Fruit fly (Drosophila melanogaster): ENCODE results near the gene PSMG1.

PSMG1 gene

dm6 chr3R:5789025-5789953 lies 4.8 kb downstream of the PSMG1 start, which contains the start of the genes Hat1 and Rpn5 (continued):
- peak; percentile 96 for TF ChIP-seq CG30403 (GFP tag; optimal IDR thresholded peaks at IDR 0.05)
- peak; percentile 65 for TF ChIP-seq bbx (GFP tag; IDR thresholded peaks at IDR 0.05; ENCODE audit: partially characterized antibody)
- peak; percentile 78 for TF ChIP-seq ERR (GFP tag; optimal IDR thresholded peaks at IDR 0.05)
- peak; percentile 70 for TF ChIP-seq lmd (GFP tag; IDR thresholded peaks at IDR 0.05)
- TF ChIP-seq sd (tag; optimal IDR thresholded peaks at IDR 0.05), result no peak
- TF ChIP-seq CG10543 (GFP tag; optimal IDR thresholded peaks at IDR 0.05), result peak; percentile 75
- TF ChIP-seq CG15479 (GFP tag; optimal IDR thresholded peaks at IDR 0.05), result peak; percentile 41
- peak; percentile 87 for TF ChIP-seq slp2 (GFP tag; optimal IDR thresholded peaks at IDR 0.05)
- TF ChIP-seq CG10959 (GFP tag; IDR thresholded peaks at IDR 0.05), result no peak
- TF ChIP-seq C15 (GFP tag; IDR thresholded peaks at IDR 0.05), result no peak
- TF ChIP-seq Elba2 (GFP tag; optimal IDR thresholded peaks at IDR 0.05), result peak; percentile 64
- TF ChIP-seq CG12659 (GFP tag; optimal IDR thresholded peaks at IDR 0.05), result peak; percentile 87
- peak; percentile 90 for TF ChIP-seq Camta (GFP tag; optimal IDR thresholded peaks at IDR 0.05)
- peak; percentile 31 for TF ChIP-seq B-H2 (GFP tag; optimal IDR thresholded peaks at IDR 0.05)
- TF ChIP-seq lilli (GFP tag; optimal IDR thresholded peaks at IDR 0.05), result peak; percentile 92
- peak; percentile 87 for TF ChIP-seq CG9727 (GFP tag; optimal IDR thresholded peaks at IDR 0.05)
- TF ChIP-seq HLH54F (GFP tag; optimal IDR thresholded peaks at IDR 0.05), result peak; percentile 94
- peak; percentile 73 for TF ChIP-seq CG9876 (GFP tag; optimal IDR thresholded peaks at IDR 0.05)
- TF ChIP-seq ewg (GFP tag; optimal IDR thresholded peaks at IDR 0.05), result peak; percentile 67
- TF ChIP-seq CG9932 (GFP tag; IDR thresholded peaks at IDR 0.05), result peak; percentile 88
- TF ChIP-seq CG6765 (GFP tag; optimal IDR thresholded peaks at IDR 0.05), result peak; percentile 49
- TF ChIP-seq sens-2 (GFP tag; IDR thresholded peaks at IDR 0.05), result no peak
- TF ChIP-seq CG8388 (GFP tag; optimal IDR thresholded peaks at IDR 0.05), result peak; percentile 73
- TF ChIP-seq wor (GFP tag; IDR thresholded peaks at IDR 0.05), result peak; percentile 58; the same call in 1 of the 2 replicates
- TF ChIP-seq esg (GFP tag; conservative IDR thresholded peaks at IDR 0.05), result peak; percentile 61
- no peak for TF ChIP-seq Awh (GFP tag; IDR thresholded peaks at IDR 0.05)
- no peak for TF ChIP-seq fd102C (GFP tag; optimal IDR thresholded peaks at IDR 0.05)
- no peak for TF ChIP-seq CG17612 (GFP tag; IDR thresholded peaks at IDR 0.05)
- no peak for TF ChIP-seq D (optimal IDR thresholded peaks at IDR 0.05)
- TF ChIP-seq D (GFP tag; optimal IDR thresholded peaks at IDR 0.05), result peak; percentile 72
- TF ChIP-seq cas (GFP tag; IDR thresholded peaks at IDR 0.05), result 0 out of 2 replicates have a peak, but pooled peaks have one; percentile 21
- peak; percentile 88 for TF ChIP-seq pnt (GFP tag; optimal IDR thresholded peaks at IDR 0.05)
- TF ChIP-seq CG31388 (GFP tag; optimal IDR thresholded peaks at IDR 0.05), result peak; percentile 56
- TF ChIP-seq wdn (GFP tag; IDR thresholded peaks at IDR 0.05), result no peak
- peak; percentile 0 for TF ChIP-seq scrt (GFP tag; optimal IDR thresholded peaks at IDR 0.05)
- TF ChIP-seq mam (GFP tag; optimal IDR thresholded peaks at IDR 0.05), result peak; percentile 95
- TF ChIP-seq Xbp1 (GFP tag; optimal IDR thresholded peaks at IDR 0.05), result peak; percentile 90
- peak; percentile 75 for TF ChIP-seq inv (GFP tag; IDR thresholded peaks at IDR 0.05; ENCODE audit: partially characterized antibody)
- TF ChIP-seq CG6175 (GFP tag; IDR thresholded peaks at IDR 0.05), result no peak
- peak; percentile 97 for TF ChIP-seq CG10267 (tag; optimal IDR thresholded peaks at IDR 0.05)
- TF ChIP-seq CkIIα-i1 (GFP tag; IDR thresholded peaks at IDR 0.05), result no peak
- TF ChIP-seq maf-S (GFP tag; optimal IDR thresholded peaks at IDR 0.05), result peak; percentile 88
- TF ChIP-seq stwl (tag; optimal IDR thresholded peaks at IDR 0.05), result peak; percentile 82
- peak; percentile 57 for TF ChIP-seq CG17186 (GFP tag; optimal IDR thresholded peaks at IDR 0.05)
- peak; percentile 56 for TF ChIP-seq nom (GFP tag; optimal IDR thresholded peaks at IDR 0.05)
- TF ChIP-seq jigr1 (GFP tag; IDR thresholded peaks at IDR 0.05), result peak; percentile 28; the same call in 1 of the 3 replicates
- TF ChIP-seq CG10462 (GFP tag; optimal IDR thresholded peaks at IDR 0.05), result peak; percentile 23
- peak; percentile 96 for TF ChIP-seq CG2120 (GFP tag; optimal IDR thresholded peaks at IDR 0.05)
- peak; percentile 83 for TF ChIP-seq CG4404 (GFP tag; IDR thresholded peaks at IDR 0.05)

Data from whole organism, embryonic.